Worm (Caenorhabditis elegans) whole organism, L4 larva: ENCODE results near the gene sre-2.
A peak's percentile ranks its signal among the peaks of the same experiment; 100 is the strongest.

Experiments
- T20F7.1 ChIP-seq: fragments of 200-800 bp; sonication (Bioruptor generic); optimal IDR thresholded peaks from 2 replicates; lab custom pipeline; 2018; ENCODE audit warnings: mild to moderate bottlenecking, missing genetic modification characterization, missing compliant biosample characterization
- Y75B8A.6 ChIP-seq: fragments of 200-800 bp; sonication (Bioruptor generic); IDR thresholded peaks from 2 replicates; pipeline ENCODE4 v1.3.6; 2022; ENCODE audit warnings: missing genetic modification reagents, missing genetic modification characterization, missing compliant biosample characterization
- aly-2 ChIP-seq: sonication (generic microtip); optimal IDR thresholded peaks from 2 replicates; lab custom pipeline; 2018; ENCODE audit warnings: missing biosample characterization, missing genetic modification characterization
- dpl-1 ChIP-seq: fragments of 150-350 bp; optimal IDR thresholded peaks from 2 replicates; lab custom pipeline; 2014; ENCODE audit warnings: missing biosample characterization, missing genetic modification reagents, missing genetic modification characterization
- nhr-11 ChIP-seq: fragments of 150-350 bp; optimal IDR thresholded peaks from 2 replicates; lab custom pipeline; 2014; ENCODE audit warnings: missing biosample characterization, missing genetic modification characterization
- pqm-1 ChIP-seq: sonication (generic microtip); optimal IDR thresholded peaks from 2 replicates; lab custom pipeline; 2017; ENCODE audit warnings: missing biosample characterization, missing genetic modification characterization
- snpc-4 ChIP-seq: fragments of 150-350 bp; optimal IDR thresholded peaks from 2 replicates; lab custom pipeline; 2014; ENCODE audit warnings: missing biosample characterization, missing genetic modification characterization
- spr-1 ChIP-seq: sonication (generic microtip); optimal IDR thresholded peaks from 2 replicates; lab custom pipeline; 2016; ENCODE audit warnings: mild to moderate bottlenecking, missing genetic modification characterization, missing compliant biosample characterization
- tra-1 ChIP-seq: fragments of 200-800 bp; sonication (Bioruptor generic); IDR thresholded peaks from 2 replicates; pipeline ENCODE4 v1.3.6; 2022; ENCODE audit warnings: missing genetic modification reagents, missing genetic modification characterization, missing compliant biosample characterization
- unc-62 ChIP-seq, 3 experiments: fragments of 150-350 bp in 1 of 3; sonication (generic microtip); optimal IDR thresholded peaks in 2 of 3; peaks in 1 of 3; 1 replicate in 1 of 3; 2 replicates in 2 of 3; lab custom pipeline; 2014 to 2017; ENCODE audit warnings: missing biosample characterization in 3 of 3, missing genetic modification characterization in 3 of 3, missing genetic modification reagents in 3 of 3, missing genotype in 1 of 3
- zip-2 ChIP-seq: fragments of 150-350 bp; optimal IDR thresholded peaks from 2 replicates; lab custom pipeline; 2014; ENCODE audit warnings: missing biosample characterization, missing genetic modification characterization
- ztf-11 ChIP-seq: fragments of 150-350 bp; optimal IDR thresholded peaks from 2 replicates; lab custom pipeline; 2014; ENCODE audit warnings: missing biosample characterization, missing genetic modification characterization

DNA sequence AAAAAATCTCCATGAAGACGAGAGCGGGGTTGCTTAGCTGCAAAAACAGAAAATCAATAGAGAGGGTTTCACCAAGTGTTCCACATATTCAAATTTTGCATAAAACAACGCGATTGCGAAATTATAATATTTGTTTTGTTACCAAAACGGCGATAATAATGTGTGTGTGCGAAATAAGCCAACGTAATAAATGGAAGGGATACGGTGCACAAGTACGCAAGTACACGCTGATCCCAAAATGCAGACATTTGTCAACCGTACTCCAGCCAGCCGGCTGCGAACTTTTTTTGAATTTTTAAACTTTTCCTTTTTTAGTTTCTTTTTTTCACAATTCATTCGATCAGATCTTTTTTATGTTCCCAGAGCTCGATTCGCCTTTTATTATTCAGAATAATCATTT lies 22.9 kb upstream of the sre-2 start, which contains the start of gene ire-1:
- peak; percentile 69 for TF ChIP-seq dpl-1
- TF ChIP-seq spr-1 (tag; lab: Kevin White, UChicago): no peak
- no peak for TF ChIP-seq ztf-11
- TF ChIP-seq T20F7.1 (GFP tag; lab: Kevin White, UChicago): peak; percentile 47
- no peak for TF ChIP-seq zip-2 (tag; lab: Kevin White, UChicago)
- TF ChIP-seq aly-2: no peak
- TF ChIP-seq tra-1 (GFP tag; lab: Robert Waterston, UW): no peak
- TF ChIP-seq pqm-1 (tag; lab: Kevin White, UChicago): peak; percentile 23
- no peak for TF ChIP-seq unc-62 (GFP tag; optimal IDR thresholded peaks at IDR 0.05 in 1 of 2; lab: Kevin White, UChicago)
- no peak for TF ChIP-seq unc-62 (tag; optimal IDR thresholded peaks at IDR 0.05; lab: Kevin White, UChicago)
- TF ChIP-seq snpc-4 (tag; lab: Kevin White, UChicago): no peak
- no peak for TF ChIP-seq Y75B8A.6 (GFP tag; lab: Robert Waterston, UW)
- TF ChIP-seq nhr-11 (tag; lab: Kevin White, UChicago): no peak
